Worm (Caenorhabditis elegans): ENCODE results near the gene rpl-7A.

DNA sequence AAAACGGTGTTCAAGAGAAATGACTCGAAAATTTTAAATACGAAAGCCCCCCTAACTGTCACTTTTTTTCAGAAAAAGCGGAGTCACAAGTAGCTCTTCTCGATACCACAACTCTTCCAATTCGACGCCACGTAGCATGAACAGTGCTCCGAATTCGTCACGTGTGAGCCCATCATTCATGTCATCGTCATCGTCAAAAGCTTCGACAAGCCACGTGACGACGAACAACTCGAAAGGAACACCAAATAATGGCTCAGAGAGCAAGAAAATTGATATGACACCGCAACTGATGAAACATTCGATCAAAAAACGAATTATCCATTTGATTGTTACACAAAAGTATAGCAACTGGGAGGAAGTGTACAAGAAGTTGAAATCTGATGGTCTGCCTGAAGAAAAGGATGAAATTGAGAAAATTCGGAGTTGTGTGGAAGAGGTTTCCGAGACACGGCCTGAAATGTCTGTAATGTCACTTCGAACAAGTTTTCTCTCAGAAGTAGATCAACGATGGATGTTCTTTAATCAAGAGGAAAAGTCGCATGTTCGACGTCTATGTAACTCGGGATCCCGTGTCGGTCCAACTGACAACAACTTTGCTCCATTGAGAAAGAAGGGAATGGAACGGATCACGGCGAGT is 21.0 kb upstream of the rpl-7A start:
- no peak for TF ChIP-seq unc-62 (GFP tag; optimal IDR thresholded peaks at IDR 0.05)
- TF ChIP-seq lin-39 (tag; optimal IDR thresholded peaks at IDR 0.05) = no peak
- TF ChIP-seq nhr-28 (tag; optimal IDR thresholded peaks at IDR 0.05) = no peak
- TF ChIP-seq fos-1 (tag; optimal IDR thresholded peaks at IDR 0.05) = no peak
- TF ChIP-seq mab-9 (GFP tag; IDR thresholded peaks at IDR 0.05) = no peak
- no peak for TF ChIP-seq nhr-76 (tag; optimal IDR thresholded peaks at IDR 0.05)
- no peak for TF ChIP-seq snpc-4 (tag; optimal IDR thresholded peaks at IDR 0.05)
- TF ChIP-seq fkh-4 (tag; optimal IDR thresholded peaks at IDR 0.05; ENCODE audit: borderline replicate concordance) = no peak
- TF ChIP-seq blmp-1 (tag; optimal IDR thresholded peaks at IDR 0.05) = no peak
- TF ChIP-seq pag-3 (tag; optimal IDR thresholded peaks at IDR 0.05; ENCODE audit: borderline replicate concordance, insufficient read depth) = no peak
- TF ChIP-seq nhr-11 (tag; optimal IDR thresholded peaks at IDR 0.05) = no peak

Data from whole organism, L1 larva.